Worm (Caenorhabditis elegans): ENCODE results near the gene lsm-5.

DNA sequence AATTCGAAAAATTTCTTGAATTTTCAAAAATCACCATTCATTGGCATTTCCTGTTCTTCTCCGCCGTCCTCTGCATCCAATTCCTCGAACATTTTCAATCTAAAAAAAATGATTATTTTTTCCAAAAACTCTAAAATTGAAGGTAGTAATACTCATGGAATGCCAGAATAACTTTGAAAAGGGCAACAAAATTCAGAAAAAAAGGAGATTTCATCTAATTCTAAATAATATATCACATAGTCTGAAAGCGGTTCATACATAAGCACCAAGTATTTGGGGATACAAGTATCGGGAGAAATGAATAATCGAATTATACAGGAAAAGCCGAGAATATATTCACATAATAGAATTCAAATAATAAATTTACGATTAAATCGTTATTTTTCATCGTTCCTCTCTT, 5.1 kb downstream of the lsm-5 start, which contains the start of gene mdt-28:
- TF ChIP-seq daf-16 (GFP tag; optimal IDR thresholded peaks at IDR 0.05) (no peak), daf-16 (tag; optimal IDR thresholded peaks at IDR 0.05) (no peak), dpl-1 (GFP tag; optimal IDR thresholded peaks at IDR 0.05) (no peak), zip-11 (GFP tag; IDR thresholded peaks at IDR 0.05) (no peak), zag-1 (tag; optimal IDR thresholded peaks at IDR 0.05) (no peak), jun-1 (tag; optimal IDR thresholded peaks at IDR 0.05) (no peak), nhr-76 (tag; optimal IDR thresholded peaks at IDR 0.05) (no peak), mdl-1 (tag; optimal IDR thresholded peaks at IDR 0.05) (no peak), lin-1 (GFP tag; IDR thresholded peaks at IDR 0.05) (no peak), lin-38 (GFP tag; IDR thresholded peaks at IDR 0.05) (0 out of 2 replicates have a peak, but pooled peaks have one; percentile 33)
